Fruit fly (Drosophila melanogaster) whole organism, prepupa: ENCODE data around the gene Dsor1.

Source experiments
- Blimp-1 ChIP-seq: fragments of 200-800 bp; sonication (Bioruptor generic); optimal IDR thresholded peaks from 3 replicates; lab custom pipeline; 2017; ENCODE audit warnings: missing biosample characterization, missing genetic modification characterization, mild to moderate bottlenecking, moderate library complexity, missing genetic modification reagents
- CG10631 ChIP-seq: fragments of 200-800 bp; sonication (Bioruptor generic); optimal IDR thresholded peaks from 2 replicates; lab custom pipeline; 2016; ENCODE audit warnings: missing biosample characterization, missing genetic modification characterization
- CG10669 ChIP-seq: fragments of 200-800 bp; sonication (Bioruptor generic); optimal IDR thresholded peaks from 3 replicates; lab custom pipeline; 2018; ENCODE audit warnings: missing biosample characterization, mild to moderate bottlenecking, missing genetic modification characterization, moderate library complexity
- CG11294 ChIP-seq: fragments of 200-800 bp; sonication (Bioruptor generic); IDR thresholded peaks from 2 replicates; pipeline ENCODE4 v1.3.6; 2022; ENCODE audit warnings: missing biosample characterization, missing genetic modification characterization
- CG15336 ChIP-seq: fragments of 200-800 bp; sonication (Bioruptor generic); IDR thresholded peaks from 2 replicates; pipeline ENCODE4 v1.3.6; 2022; ENCODE audit warnings: missing biosample characterization, missing genetic modification characterization
- CG1621 ChIP-seq: fragments of 200-800 bp; sonication (Bioruptor generic); optimal IDR thresholded peaks from 3 replicates; lab custom pipeline; 2018; ENCODE audit warnings: missing biosample characterization, mild to moderate bottlenecking, missing genetic modification characterization
- CG16779 ChIP-seq: fragments of 200-800 bp; sonication (Bioruptor generic); optimal IDR thresholded peaks from 3 replicates; lab custom pipeline; 2017; ENCODE audit warnings: missing biosample characterization, mild to moderate bottlenecking, missing genetic modification characterization
- CG31627 ChIP-seq: fragments of 200-800 bp; sonication (Bioruptor generic); optimal IDR thresholded peaks from 3 replicates; lab custom pipeline; 2016; ENCODE audit warnings: missing biosample characterization, missing genetic modification characterization
- CG32006 ChIP-seq: fragments of 200-800 bp; sonication (Bioruptor generic); optimal IDR thresholded peaks from 3 replicates; lab custom pipeline; 2017; ENCODE audit warnings: missing biosample characterization, mild to moderate bottlenecking, missing genetic modification characterization
- CG3919 ChIP-seq: fragments of 200-800 bp; sonication (Bioruptor generic); optimal IDR thresholded peaks from 3 replicates; lab custom pipeline; 2016; ENCODE audit warnings: missing biosample characterization, missing genetic modification characterization
- CG4318 ChIP-seq: fragments of 200-800 bp; sonication (Bioruptor generic); optimal IDR thresholded peaks from 3 replicates; lab custom pipeline; 2017; ENCODE audit warnings: missing biosample characterization, mild to moderate bottlenecking, missing genetic modification characterization
- CG6163 ChIP-seq: fragments of 200-800 bp; sonication (Bioruptor generic); IDR thresholded peaks from 3 replicates; pipeline ENCODE4 v1.3.6; 2022; ENCODE audit warnings: missing biosample characterization, missing genetic modification characterization
- CG6276 ChIP-seq: fragments of 200-800 bp; sonication (Bioruptor generic); optimal IDR thresholded peaks from 2 replicates; lab custom pipeline; 2017; ENCODE audit warnings: missing biosample characterization, mild to moderate bottlenecking, missing genetic modification characterization
- CG6808 ChIP-seq: fragments of 200-800 bp; sonication (Bioruptor generic); optimal IDR thresholded peaks from 3 replicates; lab custom pipeline; 2017; ENCODE audit warnings: missing biosample characterization, missing genetic modification characterization, mild to moderate bottlenecking, moderate library complexity, missing genetic modification reagents
- CG7368 ChIP-seq: fragments of 200-800 bp; sonication (Bioruptor generic); optimal IDR thresholded peaks from 3 replicates; lab custom pipeline; 2016; ENCODE audit warnings: missing biosample characterization, missing genetic modification characterization
- CG8119 ChIP-seq: fragments of 200-800 bp; sonication (Bioruptor generic); IDR thresholded peaks from 3 replicates; pipeline ENCODE4 v1.3.6; 2022; ENCODE audit warnings: missing biosample characterization, missing genetic modification characterization
- CG8319 ChIP-seq: fragments of 200-800 bp; sonication (Bioruptor generic); optimal IDR thresholded peaks from 3 replicates; lab custom pipeline; 2016; ENCODE audit warnings: missing biosample characterization, missing genetic modification characterization
- Eip75B ChIP-seq: fragments of 200-800 bp; sonication (Bioruptor generic); optimal IDR thresholded peaks from 3 replicates; lab custom pipeline; 2016; ENCODE audit warnings: missing biosample characterization, missing genetic modification characterization
- Eip78C ChIP-seq: fragments of 200-800 bp; sonication (Bioruptor generic); peaks from one replicate; lab custom pipeline; 2016; ENCODE audit warnings: missing biosample characterization, missing genetic modification characterization
- Gug ChIP-seq: fragments of 200-800 bp; sonication (Bioruptor generic); IDR thresholded peaks from 2 replicates; pipeline ENCODE4 v1.3.6; 2022; ENCODE audit warnings: missing biosample characterization, missing genetic modification characterization
- Hr39 ChIP-seq: fragments of 200-800 bp; sonication (Bioruptor generic); optimal IDR thresholded peaks from 2 replicates; lab custom pipeline; 2016; ENCODE audit warnings: missing biosample characterization, missing genetic modification characterization
- Hr4 ChIP-seq: fragments of 200-800 bp; sonication (Bioruptor generic); optimal IDR thresholded peaks from 3 replicates; lab custom pipeline; 2016; ENCODE audit warnings: missing biosample characterization, missing genetic modification characterization
- Lpt ChIP-seq: fragments of 200-800 bp; sonication (Bioruptor generic); optimal IDR thresholded peaks from 3 replicates; lab custom pipeline; 2016; ENCODE audit warnings: missing biosample characterization, missing genetic modification characterization
- Met ChIP-seq: fragments of 200-800 bp; sonication (Bioruptor generic); optimal IDR thresholded peaks from 3 replicates; lab custom pipeline; 2016; ENCODE audit warnings: missing biosample characterization, missing genetic modification characterization
- OdsH ChIP-seq: fragments of 200-800 bp; sonication (Bioruptor generic); optimal IDR thresholded peaks from 3 replicates; lab custom pipeline; 2016; ENCODE audit warnings: missing biosample characterization, missing genetic modification characterization
- achi ChIP-seq: fragments of 200-800 bp; sonication (Bioruptor generic); optimal IDR thresholded peaks from 3 replicates; lab custom pipeline; 2016; ENCODE audit warnings: missing biosample characterization, missing genetic modification characterization
- acj6 ChIP-seq: fragments of 200-800 bp; sonication (Bioruptor generic); optimal IDR thresholded peaks from 3 replicates; lab custom pipeline; 2016; ENCODE audit warnings: missing biosample characterization, missing genetic modification characterization
- dac ChIP-seq: fragments of 200-800 bp; sonication (Bioruptor generic); optimal IDR thresholded peaks from 2 replicates; lab custom pipeline; 2017; ENCODE audit warnings: missing biosample characterization, mild to moderate bottlenecking, missing genetic modification characterization
- dsx ChIP-seq: fragments of 200-800 bp; optimal IDR thresholded peaks from 3 replicates; lab custom pipeline; 2019; ENCODE audit warnings: missing biosample characterization, mild to moderate bottlenecking, missing genetic modification characterization, moderate library complexity; ENCODE audit not compliant: poor library complexity, severe bottlenecking
- eg ChIP-seq: fragments of 200-800 bp; sonication (Bioruptor generic); IDR thresholded peaks from 3 replicates; pipeline ENCODE4 v1.3.6; 2022; ENCODE audit warnings: missing biosample characterization, missing genetic modification characterization
- esn ChIP-seq: fragments of 200-800 bp; sonication (Bioruptor generic); optimal IDR thresholded peaks from 2 replicates; lab custom pipeline; 2016; ENCODE audit warnings: missing biosample characterization, mild to moderate bottlenecking, missing genetic modification characterization, moderate library complexity
- fd59A ChIP-seq: fragments of 200-800 bp; sonication (Bioruptor generic); optimal IDR thresholded peaks from 2 replicates; lab custom pipeline; 2017; ENCODE audit warnings: missing biosample characterization, mild to moderate bottlenecking, missing genetic modification characterization, missing genetic modification reagents
- net ChIP-seq: fragments of 200-800 bp; sonication (Bioruptor generic); optimal IDR thresholded peaks from 3 replicates; lab custom pipeline; 2016; ENCODE audit warnings: missing biosample characterization, missing genetic modification characterization
- pdm3 ChIP-seq: fragments of 200-800 bp; sonication (Bioruptor generic); optimal IDR thresholded peaks from 3 replicates; lab custom pipeline; 2016; ENCODE audit warnings: missing biosample characterization, missing genetic modification characterization
- salr ChIP-seq, 2 experiments: fragments of 200-800 bp; sonication (Bioruptor generic); optimal IDR thresholded peaks; 3 replicates each; lab custom pipeline; 2016 to 2018; ENCODE audit warnings: missing biosample characterization in 2 of 2, missing genetic modification characterization in 2 of 2, mild to moderate bottlenecking in 1 of 2
- ss ChIP-seq, 2 experiments: fragments of 200-800 bp; sonication (Bioruptor generic); optimal IDR thresholded peaks; 2 replicates in 1 of 2; 3 replicates in 1 of 2; lab custom pipeline; 2017 to 2018; ENCODE audit warnings: mild to moderate bottlenecking in 2 of 2, missing biosample characterization in 2 of 2, missing genetic modification characterization in 2 of 2, moderate library complexity in 1 of 2
- svp ChIP-seq: fragments of 200-800 bp; sonication (Bioruptor generic); peaks from one replicate; lab custom pipeline; 2016; ENCODE audit warnings: missing biosample characterization, missing genetic modification characterization

The Dsor1 gene

DNA sequence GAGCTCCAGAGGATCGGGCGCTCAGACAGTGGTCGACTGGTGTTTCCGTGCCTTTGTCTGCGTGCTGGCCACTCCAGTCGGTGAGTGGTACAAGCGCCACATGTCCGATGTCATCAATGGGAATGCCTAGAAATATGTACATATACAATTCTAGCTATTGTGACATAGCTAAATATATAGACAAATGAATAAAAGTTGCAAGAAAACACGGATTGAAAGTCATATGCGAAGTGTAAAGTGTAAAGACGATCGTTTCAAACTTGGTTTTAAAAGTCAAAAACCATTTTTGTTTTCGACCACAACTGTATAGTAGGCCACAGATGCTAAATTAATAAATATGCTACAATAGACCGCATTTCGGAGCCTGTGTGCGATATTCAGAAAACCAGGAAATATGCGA lies 31.7 kb upstream of the Dsor1 start, which contains the start of gene CG15368:
Gene CG15368 (plus strand): TSS at position 301 of the 400 bp plus-strand sequence.
- TF ChIP-seq Blimp-1 (GFP tag; lab: Kevin White, UChicago), result no peak
- no peak for TF ChIP-seq CG6276 (GFP tag; lab: Kevin White, UChicago)
- no peak for TF ChIP-seq Eip78C
- no peak for TF ChIP-seq CG8319 (GFP tag; lab: Kevin White, UChicago)
- no peak for TF ChIP-seq CG6163 (GFP tag; lab: Robert Waterston, UW)
- TF ChIP-seq ss (GFP tag; optimal IDR thresholded peaks at IDR 0.05; lab: Kevin White, UChicago), result no peak
- no peak for TF ChIP-seq CG1621 (tag; lab: Kevin White, UChicago)
- TF ChIP-seq CG6808 (GFP tag; lab: Kevin White, UChicago), result no peak
- TF ChIP-seq, all 60 proteins: peak for 0

DNA sequence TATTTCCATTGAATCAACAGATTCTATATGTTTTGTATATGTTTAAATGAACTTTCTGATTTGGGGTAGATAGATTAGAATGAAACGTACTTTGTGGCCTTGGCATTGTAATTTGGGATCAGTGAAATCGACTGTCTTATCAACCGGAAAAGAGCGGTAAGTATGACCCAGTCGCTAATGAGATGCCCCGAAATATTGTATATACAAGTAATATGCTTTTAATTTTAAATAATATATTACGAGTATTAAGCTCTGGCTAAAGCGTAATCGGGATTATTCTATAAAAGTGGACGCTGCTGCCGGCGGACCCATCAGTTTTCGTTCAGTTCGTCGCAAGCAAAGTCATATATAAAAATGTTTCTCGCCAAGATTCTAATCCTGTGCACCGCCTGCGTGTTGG lies 30.6 kb upstream of the Dsor1 start, which contains the start of gene CG15369:
Gene CG15369 (plus strand): TSS at position 301 of the 400 bp plus-strand sequence.
- TF ChIP-seq CG10631 (GFP tag; lab: Kevin White, UChicago) (no peak), net (no peak), CG16779 (no peak), svp (peak; percentile 60), Blimp-1 (GFP tag; lab: Kevin White, UChicago) (no peak), salr (GFP tag; optimal IDR thresholded peaks at IDR 0.05; lab: Kevin White, UChicago) (no peak), eg (GFP tag; lab: Robert Waterston, UW) (no peak)

DNA sequence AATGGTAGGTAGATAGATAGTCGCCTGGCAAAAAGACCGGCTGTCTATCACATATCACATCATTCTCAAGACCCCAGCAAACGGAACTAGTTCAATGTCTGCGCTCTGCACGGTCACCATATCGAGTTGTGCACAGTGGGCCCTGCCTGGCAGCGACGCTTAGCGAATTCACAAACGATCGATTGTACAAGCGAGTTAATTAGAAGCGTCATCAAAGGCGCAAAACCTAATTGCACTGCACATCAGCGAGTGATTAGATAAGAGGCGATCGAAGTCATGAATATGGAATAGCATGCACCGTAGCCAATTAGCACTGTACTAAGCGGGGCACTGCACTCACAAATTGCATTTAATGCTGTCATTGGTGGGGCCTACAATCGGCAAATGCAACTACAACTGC lies 26.7 kb upstream of the Dsor1 start:
- TF ChIP-seq achi (GFP tag; lab: Kevin White, UChicago) (peak; percentile 18), CG15336 (GFP tag; lab: Robert Waterston, UW) (peak; percentile 72), CG32006 (GFP tag; lab: Kevin White, UChicago) (peak; percentile 67), CG6276 (GFP tag; lab: Kevin White, UChicago) (peak; percentile 32), fd59A (GFP tag; lab: Kevin White, UChicago) (no peak), svp (no peak), Gug (GFP tag; lab: Robert Waterston, UW) (0 out of 2 replicates have a peak, but pooled peaks have one; percentile 42), Eip78C (peak; percentile 65), CG4318 (GFP tag; lab: Kevin White, UChicago) (peak; percentile 39), CG6163 (GFP tag; lab: Robert Waterston, UW) (peak; percentile 72), Eip75B (GFP tag; lab: Kevin White, UChicago) (no peak), CG8119 (peak; percentile 45; the same call in 2 of the 3 replicates), pdm3 (peak; percentile 29), esn (GFP tag; lab: Kevin White, UChicago) (no peak), Lpt (GFP tag; lab: Kevin White, UChicago) (no peak), CG3919 (GFP tag; lab: Kevin White, UChicago) (peak; percentile 31), acj6 (GFP tag; lab: Kevin White, UChicago) (peak; percentile 14), Met (GFP tag; lab: Kevin White, UChicago) (no peak), CG6808 (GFP tag; lab: Kevin White, UChicago) (no peak), CG11294 (GFP tag; lab: Robert Waterston, UW) (peak; percentile 39; the same call in 1 of the 2 replicates), CG31627 (GFP tag; lab: Kevin White, UChicago) (no peak), Hr39 (GFP tag; lab: Kevin White, UChicago) (peak; percentile 9), eg (GFP tag; lab: Robert Waterston, UW) (peak; percentile 78), dsx (GFP tag; lab: Kevin White, UChicago) (no peak), OdsH (GFP tag; lab: Kevin White, UChicago) (peak; percentile 17), dac (GFP tag; lab: Kevin White, UChicago) (peak; percentile 15), Hr4 (GFP tag; lab: Kevin White, UChicago) (peak; percentile 36)
- TF ChIP-seq, all 60 proteins: peak for 18

DNA sequence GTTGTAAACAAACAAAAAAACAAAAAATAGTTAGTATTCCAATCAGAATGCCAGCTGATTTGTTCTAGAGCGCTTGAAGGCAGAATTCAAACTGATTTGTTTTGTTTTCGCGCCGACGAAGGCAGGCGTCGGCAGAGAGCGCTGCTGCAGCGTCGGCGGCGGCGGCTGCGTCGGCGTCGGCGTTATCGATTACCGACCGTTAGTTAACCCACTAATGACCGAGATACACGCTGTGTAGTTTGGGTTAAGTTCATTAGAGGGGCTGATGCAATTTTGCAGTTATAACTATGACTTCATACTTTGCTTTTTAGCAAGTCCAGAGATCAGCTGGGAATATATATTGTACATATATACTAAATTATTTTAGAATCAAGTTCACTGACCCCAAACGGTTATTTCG lies 24.0 kb upstream of the Dsor1 start, which contains the start of gene t:
Gene t (minus strand): TSS at position 76 of the 400 bp plus-strand sequence.
- TF ChIP-seq dsx (GFP tag; lab: Kevin White, UChicago), result no peak
- TF ChIP-seq CG10669 (GFP tag; lab: Kevin White, UChicago), result no peak
- TF ChIP-seq CG6163 (GFP tag; lab: Robert Waterston, UW), result 0 out of 3 replicates have a peak, but pooled peaks have one; percentile 31
- TF ChIP-seq net, result no peak
- peak; percentile 35; the same call in 1 of the 2 replicates for TF ChIP-seq CG11294 (GFP tag; lab: Robert Waterston, UW)
- peak; percentile 37 for TF ChIP-seq CG6276 (GFP tag; lab: Kevin White, UChicago)
- TF ChIP-seq Hr4 (GFP tag; lab: Kevin White, UChicago), result peak; percentile 2
- peak; percentile 50 for TF ChIP-seq CG15336 (GFP tag; lab: Robert Waterston, UW)
- no peak for TF ChIP-seq CG7368 (GFP tag; lab: Kevin White, UChicago)
- peak; percentile 42 for TF ChIP-seq CG32006 (GFP tag; lab: Kevin White, UChicago)
- peak; percentile 67 for TF ChIP-seq Eip78C
- TF ChIP-seq CG16779, result peak; percentile 16
- no peak for TF ChIP-seq Blimp-1 (GFP tag; lab: Kevin White, UChicago)
- peak; percentile 46; the same call in 1 of the 3 replicates for TF ChIP-seq eg (GFP tag; lab: Robert Waterston, UW)
- no peak for TF ChIP-seq CG31627 (GFP tag; lab: Kevin White, UChicago)
- TF ChIP-seq, all 60 proteins: peak for 9
